Worm (Caenorhabditis elegans) whole organism, early embryonic: Measurements from ENCODE around the gene Y94H6A.12.

ENCODE experiments used
- ama-1 ChIP-seq: fragments of 150-350 bp; optimal IDR thresholded peaks from 2 replicates; lab custom pipeline; 2014
- hmbx-1 ChIP-seq: sonication (generic microtip); optimal IDR thresholded peaks from 2 replicates; lab custom pipeline; 2016; ENCODE audit warnings: mild to moderate bottlenecking, missing genetic modification characterization, missing compliant biosample characterization
- sea-1 ChIP-seq: fragments of 200-800 bp; sonication (Bioruptor generic); conservative IDR thresholded peaks from 2 replicates; pipeline ENCODE4 v1.3.6; 2022; ENCODE audit warnings: missing genetic modification characterization, missing compliant biosample characterization

DNA sequence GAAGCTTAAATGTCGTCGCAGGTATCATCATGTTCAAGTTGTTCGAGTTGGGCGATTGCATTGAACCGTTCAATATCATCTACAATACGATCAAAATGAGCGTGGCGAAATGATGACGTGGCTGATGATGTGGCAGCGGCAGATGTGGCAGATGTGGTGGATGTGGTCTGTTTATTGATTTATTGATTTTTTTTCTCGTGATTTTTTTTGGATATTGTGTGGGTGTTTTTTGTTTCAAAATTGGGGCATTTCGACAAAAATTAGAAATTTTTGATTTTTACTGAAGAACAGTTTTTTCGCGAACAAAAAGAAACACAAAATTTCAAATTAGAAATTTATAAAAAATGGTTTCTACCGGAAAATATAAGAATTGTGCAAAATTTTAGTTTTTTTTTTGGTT lies 32.6 kb downstream of the Y94H6A.12 start:
- no peak for TF ChIP-seq sea-1 (GFP tag; lab: Robert Waterston, UW)
- TF ChIP-seq ama-1 (lab: Kevin White, UChicago) = no peak
- no peak for TF ChIP-seq hmbx-1
